Worm (Caenorhabditis elegans) whole organism, L3 larva: Measurements from ENCODE around the gene pms-2.
A peak's percentile ranks its signal among the peaks of the same experiment; 100 is the strongest.

Source experiments
- R02D3.7 ChIP-seq: fragments of 150-350 bp; optimal IDR thresholded peaks from 2 replicates; lab custom pipeline; 2014; ENCODE audit warnings: missing biosample characterization, missing genetic modification characterization
- ZK546.5 ChIP-seq: sonication (generic microtip); optimal IDR thresholded peaks from 2 replicates; lab custom pipeline; 2017; ENCODE audit warnings: missing biosample characterization, missing genetic modification characterization
- ama-1 ChIP-seq: fragments of 150-350 bp; optimal IDR thresholded peaks from 2 replicates; lab custom pipeline; 2018
- ceh-16 ChIP-seq: sonication (generic microtip); optimal IDR thresholded peaks from 2 replicates; lab custom pipeline; 2017; ENCODE audit warnings: missing biosample characterization, missing genetic modification characterization
- ceh-28 ChIP-seq: fragments of 150-350 bp; optimal IDR thresholded peaks from 2 replicates; lab custom pipeline; 2014; ENCODE audit warnings: missing biosample characterization, missing genetic modification reagents, missing genetic modification characterization
- ceh-82 ChIP-seq: fragments of 150-350 bp; optimal IDR thresholded peaks from 2 replicates; lab custom pipeline; 2014; ENCODE audit warnings: missing biosample characterization, missing genetic modification characterization
- ceh-9 ChIP-seq: sonication (generic microtip); optimal IDR thresholded peaks from 2 replicates; lab custom pipeline; 2018; ENCODE audit warnings: missing biosample characterization, missing genetic modification characterization
- egl-27 ChIP-seq: sonication (generic microtip); optimal IDR thresholded peaks from 4 replicates; lab custom pipeline; 2017; ENCODE audit warnings: missing biosample characterization, missing genetic modification reagents, missing genetic modification characterization
- egl-5 ChIP-seq: fragments of 150-350 bp; optimal IDR thresholded peaks from 2 replicates; lab custom pipeline; 2017; ENCODE audit warnings: missing biosample characterization, missing genetic modification reagents, missing genetic modification characterization, inconsistent platforms
- elt-1 ChIP-seq: fragments of 150-350 bp; optimal IDR thresholded peaks from 2 replicates; lab custom pipeline; 2014; ENCODE audit warnings: missing biosample characterization, missing genetic modification characterization
- elt-2 ChIP-seq: sonication (generic microtip); optimal IDR thresholded peaks from 2 replicates; lab custom pipeline; 2016; ENCODE audit warnings: missing genetic modification reagents, mild to moderate bottlenecking, missing genetic modification characterization, missing compliant biosample characterization
- elt-3 ChIP-seq, 3 experiments: fragments of 150-350 bp in 1 of 3; sonication (generic microtip) in 2 of 3; optimal IDR thresholded peaks; 2 replicates in 2 of 3; 4 replicates in 1 of 3; lab custom pipeline; 2014 to 2017; ENCODE audit warnings: missing biosample characterization in 3 of 3, missing genetic modification characterization in 3 of 3
- eor-1 ChIP-seq, 2 experiments: fragments of 150-350 bp; optimal IDR thresholded peaks; 2 replicates each; lab custom pipeline; 2014 to 2018; ENCODE audit warnings: missing biosample characterization in 2 of 2, missing genetic modification characterization in 2 of 2
- fkh-10 ChIP-seq: sonication (generic microtip); optimal IDR thresholded peaks from 2 replicates; lab custom pipeline; 2017; ENCODE audit warnings: missing biosample characterization, missing genetic modification reagents, missing genetic modification characterization
- hmg-11 ChIP-seq: sonication (generic microtip); optimal IDR thresholded peaks from 2 replicates; lab custom pipeline; 2016; ENCODE audit warnings: missing genetic modification characterization, missing compliant biosample characterization
- jun-1 ChIP-seq: fragments of 150-350 bp; optimal IDR thresholded peaks from 2 replicates; lab custom pipeline; 2014; ENCODE audit warnings: missing biosample characterization, missing genetic modification reagents, missing genetic modification characterization
- lin-15B ChIP-seq: fragments of 150-350 bp; optimal IDR thresholded peaks from 2 replicates; lab custom pipeline; 2014; ENCODE audit warnings: missing biosample characterization, missing genetic modification characterization
- lin-39 ChIP-seq: fragments of 150-350 bp; optimal IDR thresholded peaks from 2 replicates; lab custom pipeline; 2018; ENCODE audit warnings: missing biosample characterization, missing genetic modification reagents, missing genetic modification characterization
- lsy-12 ChIP-seq: sonication (generic microtip); optimal IDR thresholded peaks from 2 replicates; lab custom pipeline; 2016; ENCODE audit warnings: mild to moderate bottlenecking, missing genetic modification characterization, missing compliant biosample characterization
- mdl-1 ChIP-seq: fragments of 150-350 bp; optimal IDR thresholded peaks from 2 replicates; lab custom pipeline; 2014; ENCODE audit warnings: missing biosample characterization, missing genetic modification characterization
- mml-1 ChIP-seq: fragments of 150-350 bp; sonication (generic microtip); optimal IDR thresholded peaks from 3 replicates; lab custom pipeline; 2014; ENCODE audit warnings: missing biosample characterization, missing genetic modification characterization
- nfya-1 ChIP-seq: sonication (generic microtip); optimal IDR thresholded peaks from 2 replicates; lab custom pipeline; 2017; ENCODE audit warnings: missing genetic modification characterization, mild to moderate bottlenecking, missing compliant biosample characterization, antibody characterized with exemption, moderate library complexity; ENCODE audit not compliant: insufficient read depth
- nhr-11 ChIP-seq: fragments of 150-350 bp; optimal IDR thresholded peaks from 2 replicates; lab custom pipeline; 2014; ENCODE audit warnings: missing biosample characterization, missing genetic modification characterization
- nhr-12 ChIP-seq: fragments of 150-350 bp; optimal IDR thresholded peaks from 2 replicates; lab custom pipeline; 2014; ENCODE audit warnings: missing biosample characterization, missing genetic modification characterization
- nhr-23 ChIP-seq: fragments of 150-350 bp; optimal IDR thresholded peaks from 2 replicates; lab custom pipeline; 2014; ENCODE audit warnings: missing biosample characterization, missing genetic modification reagents, missing genetic modification characterization
- nhr-237 ChIP-seq: fragments of 150-350 bp; optimal IDR thresholded peaks from 2 replicates; lab custom pipeline; 2014; ENCODE audit warnings: missing biosample characterization, missing genetic modification characterization
- nhr-25 ChIP-seq: sonication (generic microtip); optimal IDR thresholded peaks from 2 replicates; lab custom pipeline; 2017; ENCODE audit warnings: missing biosample characterization, missing genetic modification characterization
- nhr-28 ChIP-seq: fragments of 150-350 bp; optimal IDR thresholded peaks from 2 replicates; lab custom pipeline; 2014; ENCODE audit warnings: missing biosample characterization, missing genetic modification characterization
- nhr-43 ChIP-seq: sonication (generic microtip); optimal IDR thresholded peaks from 2 replicates; lab custom pipeline; 2016; ENCODE audit warnings: mild to moderate bottlenecking, missing genetic modification characterization, missing compliant biosample characterization; ENCODE audit not compliant: poor library complexity, severe bottlenecking
- nhr-67 ChIP-seq: fragments of 150-350 bp; optimal IDR thresholded peaks from 2 replicates; lab custom pipeline; 2014; ENCODE audit warnings: missing biosample characterization, missing genetic modification characterization
- nhr-76 ChIP-seq: fragments of 150-350 bp; sonication (generic microtip); optimal IDR thresholded peaks from 5 replicates; lab custom pipeline; 2014; ENCODE audit warnings: missing biosample characterization, missing genetic modification characterization
- nhr-77 ChIP-seq: fragments of 150-350 bp; optimal IDR thresholded peaks from 2 replicates; lab custom pipeline; 2014; ENCODE audit warnings: missing biosample characterization, missing genetic modification characterization
- pha-4 ChIP-seq: fragments of 150-350 bp; optimal IDR thresholded peaks from 2 replicates; lab custom pipeline; 2014; ENCODE audit warnings: missing biosample characterization, missing genetic modification reagents, missing genetic modification characterization
- pqm-1 ChIP-seq: fragments of 150-350 bp; optimal IDR thresholded peaks from 2 replicates; lab custom pipeline; 2017; ENCODE audit warnings: missing biosample characterization, missing genetic modification characterization, inconsistent platforms
- sea-2 ChIP-seq: fragments of 150-350 bp; sonication (generic microtip); optimal IDR thresholded peaks from 4 replicates; lab custom pipeline; 2014; ENCODE audit warnings: missing biosample characterization, missing genetic modification reagents, missing genetic modification characterization
- skn-1 ChIP-seq: fragments of 150-350 bp; optimal IDR thresholded peaks from 2 replicates; lab custom pipeline; 2014; ENCODE audit warnings: missing biosample characterization, missing genetic modification characterization
- snpc-4 ChIP-seq: fragments of 150-350 bp; optimal IDR thresholded peaks from 2 replicates; lab custom pipeline; 2014; ENCODE audit warnings: missing biosample characterization, missing genetic modification characterization
- tbx-2 ChIP-seq: sonication (generic microtip); optimal IDR thresholded peaks from 2 replicates; lab custom pipeline; 2016; ENCODE audit warnings: mild to moderate bottlenecking, missing genetic modification characterization, missing compliant biosample characterization
- unc-39 ChIP-seq: sonication (generic microtip); optimal IDR thresholded peaks from 4 replicates; lab custom pipeline; 2017; ENCODE audit warnings: missing biosample characterization, missing genetic modification characterization
- unc-62 ChIP-seq: fragments of 150-350 bp; sonication (generic microtip); optimal IDR thresholded peaks from 4 replicates; lab custom pipeline; 2014; ENCODE audit warnings: missing biosample characterization, missing genetic modification reagents, missing genetic modification characterization
- zag-1 ChIP-seq: fragments of 150-350 bp; optimal IDR thresholded peaks from 2 replicates; lab custom pipeline; 2014; ENCODE audit warnings: missing biosample characterization, missing genetic modification characterization
- ztf-11 ChIP-seq: fragments of 150-350 bp; optimal IDR thresholded peaks from 2 replicates; lab custom pipeline; 2014; ENCODE audit warnings: missing biosample characterization, missing genetic modification characterization
- ztf-4 ChIP-seq: fragments of 150-350 bp; optimal IDR thresholded peaks from 2 replicates; lab custom pipeline; 2014; ENCODE audit warnings: missing biosample characterization, missing genetic modification characterization

The pms-2 gene

ce11 chrV:11564573-11564972, 5.8 kb downstream of the pms-2 start, which contains the start of gene srx-87:
Gene srx-87 (plus strand): TSS chrV:11564873.
- no peak for TF ChIP-seq ceh-82 (tag; lab: Kevin White, UChicago)
- no peak for TF ChIP-seq ceh-16 (tag; lab: Kevin White, UChicago)
- TF ChIP-seq fkh-10 (GFP tag; lab: Kevin White, UChicago) = no peak
- TF ChIP-seq nhr-77 (tag; lab: Kevin White, UChicago) = no peak
- TF ChIP-seq jun-1 = no peak
- no peak for TF ChIP-seq nhr-23
- no peak for TF ChIP-seq nhr-237 (tag; lab: Kevin White, UChicago)
- TF ChIP-seq lin-39 (tag; lab: Kevin White, UChicago) = no peak
- no peak for TF ChIP-seq ceh-9 (tag; lab: Kevin White, UChicago)
- no peak for TF ChIP-seq ama-1 (lab: Kevin White, UChicago)
- no peak for TF ChIP-seq snpc-4
- no peak for TF ChIP-seq nhr-11
- no peak for TF ChIP-seq sea-2 (GFP tag; lab: Kevin White, UChicago)
- no peak for TF ChIP-seq elt-3 (tag; optimal IDR thresholded peaks at IDR 0.05; lab: Kevin White, UChicago)
- no peak for TF ChIP-seq ztf-4 (tag; lab: Kevin White, UChicago)
- no peak for TF ChIP-seq unc-62
- TF ChIP-seq nhr-76 = no peak
- TF ChIP-seq ZK546.5 = no peak

- no peak for TF ChIP-seq R02D3.7 (tag; lab: Kevin White, UChicago)
- TF ChIP-seq elt-2 (tag; lab: Kevin White, UChicago) = no peak
- no peak for TF ChIP-seq ama-1 (lab: Kevin White, UChicago)
- TF ChIP-seq nhr-28 (tag; lab: Kevin White, UChicago) = no peak
- no peak for TF ChIP-seq skn-1 (tag; lab: Kevin White, UChicago)
- TF ChIP-seq tbx-2 = no peak
- TF ChIP-seq, all 47 proteins: peak for 0
These were observed 7.8 kb downstream of the pms-2 start, which contains the start of gene srx-86 for ce11 chrV:11562643-11563042. Gene srx-86 (plus strand): TSS chrV:11562943.

- TF ChIP-seq elt-2 (tag; lab: Kevin White, UChicago) = no peak
These were observed 16.1 kb downstream of the pms-2 start, which contains the start of gene duo-1 for ce11 chrV:11554260-11554659. Gene duo-1 (plus strand): TSS chrV:11554630.

ce11 chrV:11552379-11552778, 18.0 kb downstream of the pms-2 start, which contains the start of gene srx-85:
Gene srx-85 (plus strand): TSS chrV:11552679.
- TF ChIP-seq pqm-1 (tag; lab: Kevin White, UChicago) = no peak
- no peak for TF ChIP-seq mdl-1 (tag; lab: Kevin White, UChicago)
- no peak for TF ChIP-seq zag-1 (tag; lab: Kevin White, UChicago)
- TF ChIP-seq nhr-67 (tag; lab: Kevin White, UChicago) = no peak
- TF ChIP-seq elt-1 (tag; lab: Kevin White, UChicago) = no peak
- TF ChIP-seq nhr-11 = no peak
- no peak for TF ChIP-seq nfya-1 (tag; lab: Kevin White, UChicago)
- no peak for TF ChIP-seq lin-15B
- TF ChIP-seq ZK546.5 = no peak

ce11 chrV:11548914-11549406, 21.4 kb downstream of the pms-2 start, which contains the start of the genes F38B7.17 and F38B7.3:
Gene F38B7.17 (minus strand): TSS chrV:11548964.
Gene F38B7.3 (plus strand): TSS chrV:11549107.
- TF ChIP-seq ceh-28 (tag; lab: Kevin White, UChicago) (no peak), jun-1 (no peak), nhr-43 (tag; lab: Kevin White, UChicago) (peak; percentile 15), unc-39 (tag; lab: Kevin White, UChicago) (no peak), nhr-23 (no peak), nhr-67 (tag; lab: Kevin White, UChicago) (no peak), eor-1 (tag; optimal IDR thresholded peaks at IDR 0.05; lab: Kevin White, UChicago) (no peak), elt-1 (tag; lab: Kevin White, UChicago) (peak; percentile 4), egl-5 (tag; lab: Kevin White, UChicago) (peak; percentile 2), elt-2 (tag; lab: Kevin White, UChicago) (peak; percentile 79), ztf-11 (tag; lab: Kevin White, UChicago) (no peak), fkh-10 (GFP tag; lab: Kevin White, UChicago) (no peak), pha-4 (tag; lab: Kevin White, UChicago) (peak; percentile 82), pqm-1 (tag; lab: Kevin White, UChicago) (peak; percentile 34), lsy-12 (tag; lab: Kevin White, UChicago) (no peak), mml-1 (tag; lab: Kevin White, UChicago) (no peak), egl-27 (tag; lab: Kevin White, UChicago) (no peak), elt-3 (tag; optimal IDR thresholded peaks at IDR 0.05; lab: Kevin White, UChicago) (no peak), ama-1 (lab: Kevin White, UChicago) (no peak), ceh-82 (tag; lab: Kevin White, UChicago) (no peak), nhr-11 (no peak), nhr-12 (no peak), tbx-2 (no peak), lin-15B (no peak), ceh-16 (tag; lab: Kevin White, UChicago) (no peak), nhr-25 (tag; lab: Kevin White, UChicago) (peak; percentile 89), hmg-11 (tag; lab: Kevin White, UChicago) (no peak), nhr-28 (tag; lab: Kevin White, UChicago) (no peak), snpc-4 (peak; percentile 6), ZK546.5 (no peak), zag-1 (tag; lab: Kevin White, UChicago) (no peak)
